Worm (Caenorhabditis elegans) whole organism, L4 larva: ENCODE results near the gene scl-27.

Experiments
- F10B5.3 ChIP-seq: sonication (generic microtip); optimal IDR thresholded peaks from 2 replicates; lab custom pipeline; 2016; ENCODE audit warnings: mild to moderate bottlenecking, missing genetic modification characterization, missing compliant biosample characterization
- F26F4.8 ChIP-seq: fragments of 200-800 bp; sonication (Bioruptor generic); conservative IDR thresholded peaks from 2 replicates; pipeline ENCODE4 v1.3.6; 2022; ENCODE audit warnings: missing genetic modification characterization, missing compliant biosample characterization
- T20F7.1 ChIP-seq: fragments of 200-800 bp; sonication (Bioruptor generic); optimal IDR thresholded peaks from 2 replicates; lab custom pipeline; 2018; ENCODE audit warnings: mild to moderate bottlenecking, missing genetic modification characterization, missing compliant biosample characterization
- Y5F2A.4 ChIP-seq: fragments of 200-800 bp; sonication (Bioruptor generic); optimal IDR thresholded peaks from 2 replicates; lab custom pipeline; 2018; ENCODE audit warnings: mild to moderate bottlenecking, missing genetic modification characterization, missing compliant biosample characterization
- Y75B8A.6 ChIP-seq: fragments of 200-800 bp; sonication (Bioruptor generic); IDR thresholded peaks from 2 replicates; pipeline ENCODE4 v1.3.6; 2022; ENCODE audit warnings: missing genetic modification reagents, missing genetic modification characterization, missing compliant biosample characterization
- ceh-32 ChIP-seq: sonication (generic microtip); optimal IDR thresholded peaks from 2 replicates; lab custom pipeline; 2016; ENCODE audit warnings: mild to moderate bottlenecking, missing genetic modification characterization, missing compliant biosample characterization; ENCODE audit not compliant: poor library complexity
- cey-2 ChIP-seq: sonication (generic microtip); optimal IDR thresholded peaks from 3 replicates; lab custom pipeline; 2017; ENCODE audit warnings: missing genetic modification characterization, mild to moderate bottlenecking, missing compliant biosample characterization, antibody characterized with exemption, borderline replicate concordance; ENCODE audit not compliant: insufficient read depth
- daf-12 ChIP-seq: fragments of 150-350 bp; optimal IDR thresholded peaks from 2 replicates; lab custom pipeline; 2014; ENCODE audit warnings: missing biosample characterization, missing genetic modification reagents, missing genetic modification characterization
- daf-16 ChIP-seq, 3 experiments: sonication (generic microtip); optimal IDR thresholded peaks; 2 replicates each; lab custom pipeline; 2016 to 2017; ENCODE audit warnings: missing genetic modification characterization in 3 of 3, missing genetic modification reagents in 3 of 3, mild to moderate bottlenecking in 2 of 3, missing compliant biosample characterization in 2 of 3, missing biosample characterization in 1 of 3, moderate library complexity in 1 of 3
- daf-19 ChIP-seq: fragments of 200-800 bp; sonication (Bioruptor generic); conservative IDR thresholded peaks from 2 replicates; pipeline ENCODE4 v1.3.6; 2022; ENCODE audit warnings: missing genetic modification characterization, missing compliant biosample characterization
- dmd-6 ChIP-seq: fragments of 200-800 bp; sonication (Bioruptor generic); IDR thresholded peaks from 2 replicates; pipeline ENCODE4 v1.3.6; 2022; ENCODE audit warnings: missing genetic modification reagents, missing genetic modification characterization, missing compliant biosample characterization
- dmd-9 ChIP-seq: fragments of 200-800 bp; sonication (Bioruptor generic); IDR thresholded peaks from 2 replicates; pipeline ENCODE4 v1.3.6; 2022; ENCODE audit warnings: missing genetic modification reagents, missing genetic modification characterization, missing compliant biosample characterization
- dve-1 ChIP-seq: sonication (generic microtip); optimal IDR thresholded peaks from 2 replicates; lab custom pipeline; 2017; ENCODE audit warnings: antibody characterized with exemption, mild to moderate bottlenecking, missing genetic modification characterization, missing compliant biosample characterization; ENCODE audit not compliant: insufficient read depth
- fkh-10 ChIP-seq: fragments of 150-350 bp; optimal IDR thresholded peaks from 2 replicates; lab custom pipeline; 2014; ENCODE audit warnings: missing biosample characterization, missing genetic modification reagents, missing genetic modification characterization
- gei-8 ChIP-seq: fragments of 200-800 bp; sonication (Bioruptor generic); optimal IDR thresholded peaks from 2 replicates; lab custom pipeline; 2018; ENCODE audit warnings: mild to moderate bottlenecking, missing genetic modification characterization, missing compliant biosample characterization
- hif-1 ChIP-seq, 2 experiments: sonication (generic microtip); optimal IDR thresholded peaks; 2 replicates each; lab custom pipeline; 2016 to 2017; ENCODE audit warnings: missing compliant biosample characterization in 2 of 2, missing genetic modification characterization in 2 of 2, missing genetic modification reagents in 2 of 2, missing genotype in 2 of 2, mild to moderate bottlenecking in 1 of 2
- hlh-11 ChIP-seq: fragments of 200-800 bp; sonication (Bioruptor generic); optimal IDR thresholded peaks from 2 replicates; lab custom pipeline; 2018; ENCODE audit warnings: mild to moderate bottlenecking, missing genetic modification characterization, missing compliant biosample characterization
- hmg-1.1 ChIP-seq: fragments of 200-800 bp; sonication (Bioruptor generic); IDR thresholded peaks from 2 replicates; pipeline ENCODE4 v1.3.6; 2022; ENCODE audit warnings: missing genetic modification reagents, missing genetic modification characterization, missing compliant biosample characterization
- lin-1 ChIP-seq: fragments of 200-800 bp; sonication (Bioruptor generic); IDR thresholded peaks from 2 replicates; pipeline ENCODE4 v1.3.6; 2022; ENCODE audit warnings: missing genetic modification reagents, missing genetic modification characterization, missing compliant biosample characterization
- lin-13 ChIP-seq: fragments of 150-350 bp; optimal IDR thresholded peaks from 2 replicates; lab custom pipeline; 2014; ENCODE audit warnings: missing biosample characterization, missing genetic modification reagents, missing genetic modification characterization
- lin-29 ChIP-seq: fragments of 200-800 bp; sonication (Bioruptor generic); IDR thresholded peaks from 2 replicates; pipeline ENCODE4 v1.3.6; 2022; ENCODE audit warnings: missing genetic modification reagents, missing genetic modification characterization, missing compliant biosample characterization
- lin-38 ChIP-seq: fragments of 200-800 bp; sonication (Bioruptor generic); IDR thresholded peaks from 2 replicates; pipeline ENCODE4 v1.3.6; 2022; ENCODE audit warnings: missing genetic modification reagents, missing genetic modification characterization, missing compliant biosample characterization
- lir-3 ChIP-seq: sonication (generic microtip); optimal IDR thresholded peaks from 2 replicates; lab custom pipeline; 2016; ENCODE audit warnings: mild to moderate bottlenecking, missing genetic modification characterization, missing compliant biosample characterization
- lsy-2 ChIP-seq, 2 experiments: fragments of 150-350 bp in 1 of 2; sonication (generic microtip) in 1 of 2; optimal IDR thresholded peaks; 2 replicates each; lab custom pipeline; 2014 to 2017; ENCODE audit warnings: missing biosample characterization in 2 of 2, missing genetic modification characterization in 2 of 2
- madf-9 ChIP-seq: fragments of 200-800 bp; sonication (Bioruptor generic); conservative IDR thresholded peaks from 2 replicates; pipeline ENCODE4 v1.3.6; 2022; ENCODE audit warnings: missing genetic modification reagents, missing genetic modification characterization, missing compliant biosample characterization
- mep-1 ChIP-seq: fragments of 150-350 bp; sonication (generic microtip); optimal IDR thresholded peaks from 3 replicates; lab custom pipeline; 2014; ENCODE audit warnings: missing biosample characterization, missing genetic modification characterization
- mes-2 ChIP-seq: sonication (generic microtip); optimal IDR thresholded peaks from 2 replicates; lab custom pipeline; 2016; ENCODE audit warnings: missing genotype, mild to moderate bottlenecking, missing genetic modification characterization, missing compliant biosample characterization; ENCODE audit not compliant: poor library complexity, severe bottlenecking
- mxl-3 ChIP-seq: fragments of 200-800 bp; sonication (Bioruptor generic); optimal IDR thresholded peaks from 2 replicates; lab custom pipeline; 2018; ENCODE audit warnings: mild to moderate bottlenecking, missing genetic modification characterization, missing compliant biosample characterization
- nhr-10 ChIP-seq: fragments of 150-350 bp; optimal IDR thresholded peaks from 2 replicates; lab custom pipeline; 2014; ENCODE audit warnings: missing biosample characterization, missing genetic modification characterization
- nhr-25 ChIP-seq: sonication (generic microtip); optimal IDR thresholded peaks from 2 replicates; lab custom pipeline; 2017; ENCODE audit warnings: missing genetic modification characterization, mild to moderate bottlenecking, missing compliant biosample characterization, antibody characterized with exemption, moderate library complexity, borderline replicate concordance; ENCODE audit not compliant: insufficient read depth
- nhr-28 ChIP-seq: fragments of 150-350 bp; optimal IDR thresholded peaks from 2 replicates; lab custom pipeline; 2014; ENCODE audit warnings: missing biosample characterization, missing genetic modification characterization
- nhr-41 ChIP-seq: fragments of 200-800 bp; sonication (Bioruptor generic); IDR thresholded peaks from 2 replicates; pipeline ENCODE4 v1.3.6; 2022; ENCODE audit warnings: missing genetic modification reagents, missing genetic modification characterization, missing compliant biosample characterization
- nhr-48 ChIP-seq: sonication (generic microtip); optimal IDR thresholded peaks from 2 replicates; lab custom pipeline; 2016; ENCODE audit warnings: mild to moderate bottlenecking, missing genetic modification characterization, missing compliant biosample characterization
- nhr-6 ChIP-seq: fragments of 150-350 bp; optimal IDR thresholded peaks from 2 replicates; lab custom pipeline; 2014; ENCODE audit warnings: missing biosample characterization, missing genetic modification characterization
- nhr-76 ChIP-seq: fragments of 150-350 bp; optimal IDR thresholded peaks from 2 replicates; lab custom pipeline; 2014; ENCODE audit warnings: missing biosample characterization, missing genetic modification characterization
- pqm-1 ChIP-seq: sonication (generic microtip); optimal IDR thresholded peaks from 2 replicates; lab custom pipeline; 2017; ENCODE audit warnings: missing biosample characterization, missing genetic modification characterization
- spr-3 ChIP-seq: fragments of 200-800 bp; sonication (Bioruptor generic); optimal IDR thresholded peaks from 2 replicates; lab custom pipeline; 2018; ENCODE audit warnings: mild to moderate bottlenecking, missing genetic modification characterization, missing compliant biosample characterization
- tag-97 ChIP-seq: fragments of 200-800 bp; sonication (Bioruptor generic); IDR thresholded peaks from 2 replicates; pipeline ENCODE4 v1.3.6; 2022; ENCODE audit warnings: missing genetic modification characterization, missing compliant biosample characterization
- tra-1 ChIP-seq: fragments of 200-800 bp; sonication (Bioruptor generic); IDR thresholded peaks from 2 replicates; pipeline ENCODE4 v1.3.6; 2022; ENCODE audit warnings: missing genetic modification reagents, missing genetic modification characterization, missing compliant biosample characterization
- unc-62 ChIP-seq, 3 experiments: fragments of 150-350 bp in 1 of 3; sonication (generic microtip); optimal IDR thresholded peaks in 2 of 3; peaks in 1 of 3; 1 replicate in 1 of 3; 2 replicates in 2 of 3; lab custom pipeline; 2014 to 2017; ENCODE audit warnings: missing biosample characterization in 3 of 3, missing genetic modification characterization in 3 of 3, missing genetic modification reagents in 3 of 3, missing genotype in 1 of 3
- zag-1 ChIP-seq: fragments of 150-350 bp; optimal IDR thresholded peaks from 2 replicates; lab custom pipeline; 2014; ENCODE audit warnings: missing biosample characterization, missing genetic modification characterization
- zfp-2 ChIP-seq: sonication (generic microtip); optimal IDR thresholded peaks from 2 replicates; lab custom pipeline; 2016; ENCODE audit warnings: mild to moderate bottlenecking, missing genetic modification characterization, missing compliant biosample characterization
- zip-11 ChIP-seq: fragments of 200-800 bp; sonication (Bioruptor generic); IDR thresholded peaks from 2 replicates; pipeline ENCODE4 v1.3.6; 2022; ENCODE audit warnings: missing genetic modification characterization, missing compliant biosample characterization
- zip-2 ChIP-seq: fragments of 150-350 bp; optimal IDR thresholded peaks from 2 replicates; lab custom pipeline; 2014; ENCODE audit warnings: missing biosample characterization, missing genetic modification characterization
- ztf-11 ChIP-seq: fragments of 150-350 bp; optimal IDR thresholded peaks from 2 replicates; lab custom pipeline; 2014; ENCODE audit warnings: missing biosample characterization, missing genetic modification characterization
- ztf-7 ChIP-seq: fragments of 150-350 bp; optimal IDR thresholded peaks from 2 replicates; lab custom pipeline; 2014; ENCODE audit warnings: missing biosample characterization, missing genetic modification characterization

scl-27 gene

ce11 chrV:384511-384910, 15.3 kb upstream of the scl-27 start:
- TF ChIP-seq nhr-28 (tag; lab: Kevin White, UChicago) (peak; percentile 78), lsy-2 (tag; optimal IDR thresholded peaks at IDR 0.05; lab: Kevin White, UChicago) (peak in 1 of 2 experiments; percentile 16), pqm-1 (tag; lab: Kevin White, UChicago) (peak; percentile 73), dve-1 (tag; lab: Kevin White, UChicago) (peak; percentile 82), daf-16 (GFP tag; optimal IDR thresholded peaks at IDR 0.05; lab: Kevin White, UChicago) (no peak), daf-16 (tag; optimal IDR thresholded peaks at IDR 0.05; lab: Kevin White, UChicago) (peak; percentile 66), lin-1 (GFP tag; lab: Robert Waterston, UW) (no peak), cey-2 (tag; lab: Kevin White, UChicago) (no peak), dmd-6 (GFP tag; lab: Robert Waterston, UW) (peak; percentile 70), nhr-76 (tag; lab: Kevin White, UChicago) (no peak), ceh-32 (tag; lab: Kevin White, UChicago) (no peak), mxl-3 (GFP tag; lab: Kevin White, UChicago) (no peak), hlh-11 (peak; percentile 21)
- TF ChIP-seq, all 104 proteins: peak for 7

ce11 chrV:385488-385887, 14.3 kb upstream of the scl-27 start, which contains the start of gene lipl-5:
Gene lipl-5 (plus strand): TSS chrV:385746.
- no peak for TF ChIP-seq daf-19 (GFP tag; lab: Robert Waterston, UW)
- TF ChIP-seq lir-3 (tag; lab: Kevin White, UChicago) = no peak
- TF ChIP-seq F26F4.8 = no peak
- TF ChIP-seq madf-9 (GFP tag; lab: Robert Waterston, UW) = no peak
- peak; percentile 65 for TF ChIP-seq dve-1 (tag; lab: Kevin White, UChicago)
- no peak for TF ChIP-seq dmd-9 (GFP tag; lab: Robert Waterston, UW)
- TF ChIP-seq nhr-41 (GFP tag; lab: Robert Waterston, UW) = no peak
- TF ChIP-seq nhr-10 (tag; lab: Kevin White, UChicago) = no peak
- TF ChIP-seq gei-8 (GFP tag; lab: Kevin White, UChicago) = no peak
- no peak for TF ChIP-seq tag-97 (GFP tag; lab: Robert Waterston, UW)
- TF ChIP-seq hif-1 (tag; optimal IDR thresholded peaks at IDR 0.05; lab: Kevin White, UChicago) = no peak
- 0 out of 2 replicates have a peak, but pooled peaks have one; percentile 34 for TF ChIP-seq tra-1 (GFP tag; lab: Robert Waterston, UW)
- no peak for TF ChIP-seq fkh-10 (GFP tag; lab: Kevin White, UChicago)
- no peak for TF ChIP-seq hmg-1.1 (GFP tag; lab: Robert Waterston, UW)
- TF ChIP-seq ztf-11 (tag; lab: Kevin White, UChicago) = no peak
- TF ChIP-seq T20F7.1 (GFP tag; lab: Kevin White, UChicago) = no peak
- TF ChIP-seq zip-2 (tag; lab: Kevin White, UChicago) = no peak
- peak; percentile 83 for TF ChIP-seq mxl-3 (GFP tag; lab: Kevin White, UChicago)
- TF ChIP-seq lin-29 (GFP tag; lab: Robert Waterston, UW) = no peak
- TF ChIP-seq unc-62 (GFP tag; optimal IDR thresholded peaks at IDR 0.05 in 1 of 2; lab: Kevin White, UChicago) = no peak
- TF ChIP-seq unc-62 (tag; optimal IDR thresholded peaks at IDR 0.05; lab: Kevin White, UChicago) = no peak
- no peak for TF ChIP-seq Y5F2A.4
- TF ChIP-seq lin-38 (GFP tag; lab: Robert Waterston, UW) = no peak
- no peak for TF ChIP-seq zag-1 (tag; lab: Kevin White, UChicago)
- no peak for TF ChIP-seq ztf-7
- TF ChIP-seq mes-2 = peak; percentile 27
- no peak for TF ChIP-seq zip-11 (GFP tag; lab: Robert Waterston, UW)
- no peak for TF ChIP-seq lin-1 (GFP tag; lab: Robert Waterston, UW)
- TF ChIP-seq pqm-1 (tag; lab: Kevin White, UChicago) = peak; percentile 85
- TF ChIP-seq lin-13 = no peak
- no peak for TF ChIP-seq nhr-25 (tag; lab: Kevin White, UChicago)
- TF ChIP-seq lsy-2 (tag; optimal IDR thresholded peaks at IDR 0.05; lab: Kevin White, UChicago) = no peak
- peak; percentile 7 for TF ChIP-seq nhr-48 (tag; lab: Kevin White, UChicago)
- no peak for TF ChIP-seq zfp-2 (tag; lab: Kevin White, UChicago)
- no peak for TF ChIP-seq nhr-6 (tag; lab: Kevin White, UChicago)
- TF ChIP-seq hlh-11 = peak; percentile 73
- no peak for TF ChIP-seq F10B5.3
- no peak for TF ChIP-seq Y75B8A.6
- no peak for TF ChIP-seq mep-1 (tag; lab: Kevin White, UChicago)
- TF ChIP-seq daf-12 (tag; lab: Kevin White, UChicago) = no peak
- no peak for TF ChIP-seq spr-3 (GFP tag; lab: Kevin White, UChicago)
- TF ChIP-seq nhr-76 (tag; lab: Kevin White, UChicago) = no peak
